Fruit fly (Drosophila melanogaster) S2 (cell line): ENCODE results near the gene Eig71Ei.

Experiments
- CG8478 ChIP-seq: fragments of >200 bp; optimal IDR thresholded peaks from 2 replicates; lab custom pipeline; 2018
- CTCF ChIP-seq, 2 experiments: fragments of >200 bp; optimal IDR thresholded peaks; 2 replicates each; lab custom pipeline; 2018

DNA sequence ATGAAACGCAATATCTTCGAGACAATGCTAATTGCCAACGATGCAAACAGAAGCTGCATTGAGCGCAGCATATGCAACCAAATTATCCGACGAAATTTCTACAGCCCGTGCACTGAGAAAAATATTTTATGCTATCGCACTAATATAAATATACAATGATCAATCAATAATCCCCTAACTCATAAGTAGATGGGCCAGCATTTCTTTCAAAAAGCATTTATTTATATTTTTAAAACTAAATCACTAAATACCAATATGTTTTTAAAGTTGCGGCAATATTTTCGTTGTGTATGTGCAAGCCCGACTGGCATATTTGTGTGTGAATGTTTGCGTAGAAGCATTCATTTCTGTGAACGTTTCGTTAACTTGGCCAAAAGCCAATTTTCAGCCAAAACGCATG lies 13.3 kb upstream of the Eig71Ei start:
- TF ChIP-seq CG8478 (lab: Kevin White, UChicago), result no peak
- TF ChIP-seq CTCF (optimal IDR thresholded peaks at IDR 0.05; lab: Kevin White, UChicago), result no peak
